Fruit fly (Drosophila melanogaster): ENCODE data around the gene Rcc1.

DNA sequence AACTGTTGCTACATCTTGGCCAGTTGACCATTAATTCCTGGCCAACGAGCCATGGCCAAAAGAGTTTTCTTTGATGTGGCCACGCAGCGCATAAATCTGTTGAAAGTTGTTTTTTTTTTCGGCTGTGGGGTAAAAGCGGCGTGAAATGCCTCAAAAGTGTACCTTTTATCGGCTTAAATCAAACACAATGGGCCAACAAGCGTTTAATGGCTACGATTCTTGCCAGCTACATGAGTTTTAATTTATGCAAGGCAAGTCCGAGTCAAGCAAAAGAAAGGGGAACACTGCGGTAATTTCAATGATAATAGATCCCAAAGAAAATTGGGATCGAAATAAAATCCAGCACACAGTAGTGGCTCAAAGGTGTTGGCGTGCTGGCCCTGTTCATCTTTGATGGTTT lies 37.6 kb upstream of the Rcc1 start:
- TF ChIP-seq Dll (optimal IDR thresholded peaks at IDR 0.05) (no peak), CG8478 (optimal IDR thresholded peaks at IDR 0.05) (no peak)
